Fruit fly (Drosophila melanogaster): ENCODE data around the gene eIF3a.

Gene eIF3a

DNA sequence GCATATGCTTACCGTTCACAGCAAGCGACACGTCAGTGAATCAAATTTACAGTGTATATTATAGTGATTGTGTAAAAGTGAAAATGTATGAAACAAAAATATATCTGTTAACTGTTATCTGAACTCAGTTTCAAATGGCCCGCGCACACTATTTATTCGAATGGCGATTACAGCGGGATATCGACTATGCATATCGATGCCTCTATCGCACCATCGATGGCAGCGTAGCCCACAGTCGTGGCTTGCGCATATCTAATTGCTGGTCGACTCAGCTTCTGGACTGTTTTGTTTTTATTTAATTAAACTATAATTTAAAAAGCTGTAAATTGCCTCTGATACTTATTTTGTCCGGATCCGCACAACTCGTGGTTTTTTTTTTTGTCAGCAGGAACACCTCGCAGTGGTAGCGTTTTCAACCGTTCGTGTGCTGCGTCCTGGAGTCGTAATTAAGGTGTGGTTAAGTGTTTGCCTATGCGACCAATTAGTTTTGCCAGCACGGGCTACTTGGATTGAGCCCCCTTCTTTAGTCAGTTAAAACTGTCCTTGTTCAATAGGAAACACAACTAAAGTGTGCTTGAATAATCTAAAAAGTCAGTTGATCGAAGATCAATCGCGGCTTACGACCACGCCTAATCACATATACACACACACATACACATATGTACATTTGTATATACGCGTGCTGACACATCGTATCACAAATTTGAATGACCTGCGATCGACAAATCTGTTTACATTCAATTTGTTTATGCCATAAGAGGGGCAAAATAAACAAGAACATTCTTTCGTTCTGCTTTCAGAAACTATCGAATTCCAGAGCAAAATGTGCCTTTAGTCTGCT lies 52.4 kb downstream of the eIF3a start, which contains the start of gene Cont (continued):
- TF ChIP-seq Hmx (GFP tag; optimal IDR thresholded peaks at IDR 0.05) (no peak), CG12071 (GFP tag; optimal IDR thresholded peaks at IDR 0.05) (no peak), CG13775 (GFP tag; optimal IDR thresholded peaks at IDR 0.05) (no peak), pros (GFP tag; optimal IDR thresholded peaks at IDR 0.05) (no peak), CG9437 (GFP tag; optimal IDR thresholded peaks at IDR 0.05) (no peak), zen2 (GFP tag; IDR thresholded peaks at IDR 0.05; ENCODE audit: partially characterized antibody) (peak; percentile 89), CG2678 (tag; optimal IDR thresholded peaks at IDR 0.05) (no peak), dimm (GFP tag; IDR thresholded peaks at IDR 0.05) (no peak), CG10979 (tag; optimal IDR thresholded peaks at IDR 0.05) (no peak), Jarid2 (GFP tag; optimal IDR thresholded peaks at IDR 0.05) (no peak), Dfd (GFP tag; optimal IDR thresholded peaks at IDR 0.05) (no peak), Chrac-16 (GFP tag; optimal IDR thresholded peaks at IDR 0.05) (no peak), Xrp1 (GFP tag; IDR thresholded peaks at IDR 0.05) (0 out of 2 replicates have a peak, but pooled peaks have one; percentile 21), CG6854 (GFP tag; optimal IDR thresholded peaks at IDR 0.05) (no peak), CG8478 (optimal IDR thresholded peaks at IDR 0.05) (no peak), gt (GFP tag; IDR thresholded peaks at IDR 0.05) (no peak), Oli (tag; optimal IDR thresholded peaks at IDR 0.05) (no peak), CG1832 (GFP tag; optimal IDR thresholded peaks at IDR 0.05) (no peak), CG10267 (tag; optimal IDR thresholded peaks at IDR 0.05) (peak; percentile 58), CG7928 (GFP tag; optimal IDR thresholded peaks at IDR 0.05) (no peak), tgo (GFP tag; IDR thresholded peaks at IDR 0.05) (no peak), ftz-f1 (GFP tag; optimal IDR thresholded peaks at IDR 0.05) (no peak), CG4707 (GFP tag; optimal IDR thresholded peaks at IDR 0.05) (no peak), CG2712 (tag; optimal IDR thresholded peaks at IDR 0.05) (peak; percentile 31), vvl (GFP tag; IDR thresholded peaks at IDR 0.05) (no peak), ATbp (GFP tag; optimal IDR thresholded peaks at IDR 0.05) (no peak), NC2α (GFP tag; optimal IDR thresholded peaks at IDR 0.05) (no peak), HLHmδ (GFP tag; optimal IDR thresholded peaks at IDR 0.05) (no peak), gsb (GFP tag; IDR thresholded peaks at IDR 0.05) (no peak), zfh2 (GFP tag; optimal IDR thresholded peaks at IDR 0.05) (no peak), CG17612 (GFP tag; IDR thresholded peaks at IDR 0.05) (no peak), grn (GFP tag; optimal IDR thresholded peaks at IDR 0.05) (no peak), CG10366 (GFP tag; IDR thresholded peaks at IDR 0.05) (no peak), B-H1 (GFP tag; IDR thresholded peaks at IDR 0.05) (no peak), CG15601 (tag; optimal IDR thresholded peaks at IDR 0.05) (peak; percentile 1), CG3726 (GFP tag; IDR thresholded peaks at IDR 0.05) (no peak), CG3995 (GFP tag; optimal IDR thresholded peaks at IDR 0.05) (no peak), jing (GFP tag; optimal IDR thresholded peaks at IDR 0.05) (no peak), fru (optimal IDR thresholded peaks at IDR 0.05) (no peak), Bdp1 (GFP tag; optimal IDR thresholded peaks at IDR 0.05) (no peak), nau (GFP tag; optimal IDR thresholded peaks at IDR 0.05) (no peak), CG30403 (GFP tag; optimal IDR thresholded peaks at IDR 0.05) (no peak), Sox100B (GFP tag; optimal IDR thresholded peaks at IDR 0.05) (no peak), Adf1 (GFP tag; IDR thresholded peaks at IDR 0.05) (peak; percentile 27), MESR4 (GFP tag; optimal IDR thresholded peaks at IDR 0.05) (peak; percentile 72), tna (GFP tag; IDR thresholded peaks at IDR 0.05; ENCODE audit: partially characterized antibody) (peak; percentile 94), sens (GFP tag) (peak; percentile 89), gce (GFP tag; IDR thresholded peaks at IDR 0.05) (no peak), CG17802 (tag; optimal IDR thresholded peaks at IDR 0.05) (no peak), pita (GFP tag; optimal IDR thresholded peaks at IDR 0.05) (no peak), CG18599 (GFP tag; optimal IDR thresholded peaks at IDR 0.05) (no peak)

Measured in whole organism, embryonic.